Fruit fly (Drosophila melanogaster) Kc167 (cell line): ENCODE data around the gene Ist1.

Experiments
- h ChIP-seq: fragments of >200 bp; optimal IDR thresholded peaks from 3 replicates; lab custom pipeline; 2018; ENCODE audit warnings: missing external identifiers
- ttk ChIP-seq: sonication (Bioruptor generic); optimal IDR thresholded peaks from 2 replicates; lab custom pipeline; 2017; ENCODE audit warnings: missing external identifiers

DNA sequence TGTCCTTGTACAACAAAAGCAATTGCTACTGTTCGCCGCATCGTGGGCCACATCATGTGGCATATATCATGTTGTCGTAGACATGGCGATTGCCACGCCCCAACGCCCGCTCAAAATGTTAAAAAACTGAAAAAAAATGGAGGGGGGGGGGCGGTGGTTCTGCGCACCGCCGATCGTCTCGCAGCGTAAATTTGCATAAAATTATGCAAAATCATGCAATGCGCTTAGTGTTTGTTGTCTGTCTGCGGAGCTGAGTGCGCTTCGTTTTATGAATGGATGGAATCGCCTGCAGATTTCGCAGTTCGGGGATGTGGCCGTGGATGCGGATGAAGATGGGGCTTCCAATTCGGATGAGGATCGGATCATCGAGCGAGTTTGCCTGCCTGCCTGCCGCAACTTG lies 15.6 kb upstream of the Ist1 start:
- TF ChIP-seq ttk (lab: Kevin White, UChicago) = no peak
- TF ChIP-seq h (lab: Kevin White, UChicago) = no peak
